Worm (Caenorhabditis elegans) whole organism, young adult: Measurements from ENCODE around the gene T28D6.6.

ENCODE experiments used
- D2030.7 ChIP-seq: fragments of 200-800 bp; sonication (Bioruptor generic); IDR thresholded peaks from 2 replicates; pipeline ENCODE4 v1.3.6; 2022; ENCODE audit warnings: missing genetic modification reagents, missing genetic modification characterization, missing compliant biosample characterization
- F22D6.2 ChIP-seq: sonication (generic microtip); optimal IDR thresholded peaks from 2 replicates; lab custom pipeline; 2016; ENCODE audit warnings: mild to moderate bottlenecking, missing genetic modification characterization, missing compliant biosample characterization
- F49E8.2 ChIP-seq: sonication (generic microtip); optimal IDR thresholded peaks from 3 replicates; lab custom pipeline; 2017; ENCODE audit warnings: missing genetic modification characterization, mild to moderate bottlenecking, missing compliant biosample characterization, antibody characterized with exemption, moderate library complexity; ENCODE audit not compliant: insufficient read depth
- F55B11.4 ChIP-seq: sonication (generic microtip); optimal IDR thresholded peaks from 2 replicates; lab custom pipeline; 2016; ENCODE audit warnings: missing compliant biosample characterization, missing genetic modification characterization, borderline replicate concordance; ENCODE audit not compliant: insufficient read depth
- F57A8.1 ChIP-seq: fragments of 200-800 bp; sonication (Bioruptor generic); optimal IDR thresholded peaks from 2 replicates; lab custom pipeline; 2018; ENCODE audit warnings: mild to moderate bottlenecking, missing genetic modification characterization, moderate library complexity, missing compliant biosample characterization
- K11D2.4 ChIP-seq: fragments of 200-800 bp; sonication (Bioruptor generic); IDR thresholded peaks from 2 replicates; pipeline ENCODE4 v1.3.6; 2022; ENCODE audit warnings: missing genetic modification reagents, missing genetic modification characterization, missing compliant biosample characterization
- Y67H2A.10 ChIP-seq: fragments of 200-800 bp; sonication (Bioruptor generic); conservative IDR thresholded peaks from 2 replicates; pipeline ENCODE4 v1.3.6; 2022; ENCODE audit warnings: missing genetic modification reagents, missing genetic modification characterization, missing compliant biosample characterization
- Y79H2A.3 ChIP-seq: fragments of 200-800 bp; sonication (Bioruptor generic); conservative IDR thresholded peaks from 2 replicates; pipeline ENCODE4 v1.3.6; 2022; ENCODE audit warnings: missing genetic modification reagents, missing genetic modification characterization, missing compliant biosample characterization
- akir-1 ChIP-seq: fragments of 200-800 bp; sonication (Bioruptor generic); optimal IDR thresholded peaks from 2 replicates; lab custom pipeline; 2018; ENCODE audit warnings: mild to moderate bottlenecking, missing genetic modification characterization, moderate library complexity, missing compliant biosample characterization
- ama-1 ChIP-seq, 3 experiments: fragments of 150-350 bp in 1 of 3; sonication (generic microtip) in 2 of 3; optimal IDR thresholded peaks; 2 replicates each; lab custom pipeline; 2014 to 2018; ENCODE audit warnings: missing biosample characterization in 2 of 3, missing genetic modification characterization in 2 of 3, missing genetic modification reagents in 2 of 3
- aptf-2 ChIP-seq: fragments of 200-800 bp; sonication (Bioruptor generic); conservative IDR thresholded peaks from 2 replicates; pipeline ENCODE4 v1.3.6; 2022; ENCODE audit warnings: missing genetic modification reagents, missing genetic modification characterization, missing compliant biosample characterization
- atf-7 ChIP-seq: sonication (generic microtip); optimal IDR thresholded peaks from 2 replicates; lab custom pipeline; 2017; ENCODE audit warnings: mild to moderate bottlenecking, missing genetic modification characterization, missing compliant biosample characterization
- athp-1 ChIP-seq: sonication (generic microtip); optimal IDR thresholded peaks from 2 replicates; lab custom pipeline; 2017; ENCODE audit warnings: mild to moderate bottlenecking, missing genetic modification characterization, missing compliant biosample characterization
- ccch-3 ChIP-seq: fragments of 200-800 bp; sonication (Bioruptor generic); optimal IDR thresholded peaks from 2 replicates; lab custom pipeline; 2018; ENCODE audit warnings: mild to moderate bottlenecking, missing genetic modification characterization, missing compliant biosample characterization
- cebp-1 ChIP-seq, 2 experiments: fragments of 200-800 bp in 1 of 2; sonication (Bioruptor generic) in 1 of 2; sonication (generic microtip) in 1 of 2; IDR thresholded peaks in 1 of 2; optimal IDR thresholded peaks in 1 of 2; 2 replicates each; pipeline versions ENCODE4 v1.3.6 to Lab custom; 2017 to 2022; ENCODE audit warnings: missing compliant biosample characterization in 2 of 2, missing genetic modification characterization in 2 of 2, mild to moderate bottlenecking in 1 of 2, missing genetic modification reagents in 1 of 2, moderate library complexity in 1 of 2
- ceh-100 ChIP-seq: fragments of 200-800 bp; sonication (Bioruptor generic); IDR thresholded peaks from 2 replicates; pipeline ENCODE4 v1.3.6; 2022; ENCODE audit warnings: missing genetic modification reagents, missing genetic modification characterization, missing compliant biosample characterization
- ceh-91 ChIP-seq: fragments of 200-800 bp; sonication (Bioruptor generic); IDR thresholded peaks from 2 replicates; pipeline ENCODE4 v1.3.6; 2022; ENCODE audit warnings: missing genetic modification reagents, missing genetic modification characterization, missing compliant biosample characterization
- efl-1 ChIP-seq: fragments of 150-350 bp; optimal IDR thresholded peaks from 2 replicates; lab custom pipeline; 2014; ENCODE audit warnings: missing biosample characterization, missing genetic modification reagents, missing genetic modification characterization
- hlh-26 ChIP-seq: fragments of 200-800 bp; sonication (Bioruptor generic); conservative IDR thresholded peaks from 2 replicates; pipeline ENCODE4 v1.3.6; 2022; ENCODE audit warnings: missing genetic modification reagents, missing genetic modification characterization, missing compliant biosample characterization
- hrde-1 ChIP-seq: sonication (generic microtip); optimal IDR thresholded peaks from 2 replicates; lab custom pipeline; 2016; ENCODE audit warnings: missing genetic modification characterization, mild to moderate bottlenecking, missing compliant biosample characterization, moderate library complexity, missing genotype, missing genetic modification reagents, borderline replicate concordance
- hsf-1 ChIP-seq: fragments of 200-800 bp; sonication (Bioruptor generic); IDR thresholded peaks from 2 replicates; pipeline ENCODE4 v1.3.6; 2022; ENCODE audit warnings: missing genetic modification reagents, missing genetic modification characterization, missing compliant biosample characterization
- let-526 ChIP-seq: fragments of 200-800 bp; sonication (Bioruptor generic); IDR thresholded peaks from 2 replicates; pipeline ENCODE4 v1.3.6; 2022; ENCODE audit warnings: missing genetic modification reagents, missing genetic modification characterization, missing compliant biosample characterization
- mes-4 ChIP-seq: sonication (generic microtip); optimal IDR thresholded peaks from 2 replicates; lab custom pipeline; 2016; ENCODE audit warnings: missing genotype, missing genetic modification characterization, missing compliant biosample characterization
- nfyb-1 ChIP-seq: fragments of 200-800 bp; sonication (Bioruptor generic); IDR thresholded peaks from 2 replicates; pipeline ENCODE4 v1.3.6; 2022; ENCODE audit warnings: missing genetic modification reagents, missing genetic modification characterization, missing compliant biosample characterization
- nhr-27 ChIP-seq: fragments of 200-800 bp; sonication (Bioruptor generic); optimal IDR thresholded peaks from 2 replicates; lab custom pipeline; 2018; ENCODE audit warnings: mild to moderate bottlenecking, missing genetic modification characterization, moderate library complexity, missing compliant biosample characterization
- sea-2 ChIP-seq: fragments of 200-800 bp; sonication (Bioruptor generic); IDR thresholded peaks from 2 replicates; pipeline ENCODE4 v1.3.6; 2022; ENCODE audit warnings: missing genetic modification characterization, missing compliant biosample characterization
- somi-1 ChIP-seq: fragments of 200-800 bp; sonication (Bioruptor generic); optimal IDR thresholded peaks from 2 replicates; lab custom pipeline; 2018; ENCODE audit warnings: mild to moderate bottlenecking, missing genetic modification characterization, missing compliant biosample characterization
- sptf-2 ChIP-seq: fragments of 200-800 bp; sonication (Bioruptor generic); optimal IDR thresholded peaks from 2 replicates; lab custom pipeline; 2018; ENCODE audit warnings: mild to moderate bottlenecking, missing genetic modification characterization, missing compliant biosample characterization
- zfh-2 ChIP-seq: fragments of 200-800 bp; sonication (Bioruptor generic); conservative IDR thresholded peaks from 2 replicates; pipeline ENCODE4 v1.3.6; 2022; ENCODE audit warnings: missing genetic modification reagents, missing genetic modification characterization, missing compliant biosample characterization
- zim-3 ChIP-seq: sonication (generic microtip); optimal IDR thresholded peaks from 2 replicates; lab custom pipeline; 2017; ENCODE audit warnings: mild to moderate bottlenecking, missing genetic modification characterization, moderate library complexity, missing compliant biosample characterization
- ztf-18 ChIP-seq: sonication (generic microtip); optimal IDR thresholded peaks from 2 replicates; lab custom pipeline; 2016; ENCODE audit warnings: missing genotype, mild to moderate bottlenecking, missing genetic modification characterization, missing compliant biosample characterization
- ztf-22 ChIP-seq: fragments of 200-800 bp; sonication (Bioruptor generic); optimal IDR thresholded peaks from 2 replicates; lab custom pipeline; 2018; ENCODE audit warnings: mild to moderate bottlenecking, missing genetic modification characterization, moderate library complexity, missing compliant biosample characterization
- ztf-25 ChIP-seq: fragments of 200-800 bp; sonication (Bioruptor generic); IDR thresholded peaks from 2 replicates; pipeline ENCODE4 v1.3.6; 2022; ENCODE audit warnings: missing genetic modification reagents, missing genetic modification characterization, missing compliant biosample characterization
- ztf-28 ChIP-seq: fragments of 200-800 bp; sonication (Bioruptor generic); IDR thresholded peaks from 2 replicates; pipeline ENCODE4 v1.3.6; 2022; ENCODE audit warnings: missing genetic modification reagents, missing genetic modification characterization, missing compliant biosample characterization
- ztf-6 ChIP-seq: fragments of 200-800 bp; sonication (Bioruptor generic); IDR thresholded peaks from 2 replicates; pipeline ENCODE4 v1.3.6; 2022; ENCODE audit warnings: missing genetic modification reagents, missing genetic modification characterization, missing compliant biosample characterization

The T28D6.6 gene

ce11 chrIII:11361394-11361793 is 18.5 kb upstream of the T28D6.6 start:
- TF ChIP-seq somi-1 (no peak), zfh-2 (GFP tag; lab: Robert Waterston, UW) (peak; percentile 31; the same call in 1 of the 2 replicates)
- TF ChIP-seq, all 124 proteins: peak for 1

DNA sequence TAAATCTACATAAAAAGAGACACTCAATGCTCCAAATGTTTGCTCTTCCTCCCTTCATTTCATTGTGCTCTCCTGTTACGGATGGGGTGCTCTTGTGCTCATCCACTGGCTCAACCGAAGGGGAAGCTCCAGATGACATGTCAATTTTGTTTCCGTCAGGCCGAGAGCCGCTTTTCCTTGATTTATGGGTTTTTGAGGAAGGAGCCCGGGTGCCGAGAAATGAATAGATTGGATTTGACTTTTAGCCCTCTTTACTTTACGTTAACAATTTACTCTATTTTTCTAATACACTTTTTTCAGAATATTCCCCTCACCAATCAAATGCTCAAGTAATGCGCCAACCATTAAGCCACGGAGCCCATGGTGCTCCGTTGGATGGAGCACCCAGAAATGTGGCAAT is 17.2 kb upstream of the T28D6.6 start, which contains the start of gene T28D6.4:
TSS of gene T28D6.4 (plus strand) at position 301 of the 400 bp plus-strand sequence.
- TF ChIP-seq mes-4 (tag; lab: Kevin White, UChicago) (no peak), sptf-2 (GFP tag; lab: Kevin White, UChicago) (no peak), ztf-25 (GFP tag; lab: Robert Waterston, UW) (no peak), somi-1 (no peak), efl-1 (GFP tag; lab: Kevin White, UChicago) (no peak), nfyb-1 (no peak), athp-1 (no peak), ccch-3 (GFP tag; lab: Kevin White, UChicago) (no peak), F55B11.4 (tag; lab: Kevin White, UChicago) (no peak), D2030.7 (GFP tag; lab: Robert Waterston, UW) (no peak), hsf-1 (GFP tag; lab: Robert Waterston, UW) (no peak), Y67H2A.10 (GFP tag; lab: Robert Waterston, UW) (no peak), F57A8.1 (GFP tag; lab: Kevin White, UChicago) (no peak), akir-1 (GFP tag; lab: Kevin White, UChicago) (no peak)

ce11 chrIII:11359422-11359821 is 16.5 kb upstream of the T28D6.6 start:
- TF ChIP-seq ztf-28 (GFP tag; lab: Robert Waterston, UW) (no peak), F22D6.2 (tag; lab: Kevin White, UChicago) (no peak), F49E8.2 (tag; lab: Kevin White, UChicago) (no peak), Y67H2A.10 (GFP tag; lab: Robert Waterston, UW) (no peak), atf-7 (tag; lab: Kevin White, UChicago) (no peak), hrde-1 (no peak), nhr-27 (no peak), ztf-22 (GFP tag; lab: Kevin White, UChicago) (no peak)

ce11 chrIII:11358273-11358672 is 15.4 kb upstream of the T28D6.6 start:
- TF ChIP-seq let-526 (no peak), Y79H2A.3 (GFP tag; lab: Robert Waterston, UW) (no peak), hlh-26 (GFP tag; lab: Robert Waterston, UW) (no peak), ceh-91 (GFP tag; lab: Robert Waterston, UW) (no peak), ztf-6 (no peak), aptf-2 (GFP tag; lab: Robert Waterston, UW) (no peak), zim-3 (tag; lab: Kevin White, UChicago) (no peak), efl-1 (GFP tag; lab: Kevin White, UChicago) (no peak), F22D6.2 (tag; lab: Kevin White, UChicago) (no peak), K11D2.4 (GFP tag; lab: Robert Waterston, UW) (no peak), ztf-18 (tag; lab: Kevin White, UChicago) (no peak), hsf-1 (GFP tag; lab: Robert Waterston, UW) (no peak), cebp-1 (GFP tag; IDR thresholded peaks at IDR 0.05; lab: Robert Waterston, UW) (no peak), cebp-1 (tag; optimal IDR thresholded peaks at IDR 0.05; lab: Kevin White, UChicago) (no peak), sea-2 (GFP tag; lab: Robert Waterston, UW) (no peak), F57A8.1 (GFP tag; lab: Kevin White, UChicago) (no peak), ama-1 (optimal IDR thresholded peaks at IDR 0.05; lab: Kevin White, UChicago) (no peak), ama-1 (GFP tag; optimal IDR thresholded peaks at IDR 0.05; lab: Kevin White, UChicago) (no peak), ceh-100 (GFP tag; lab: Robert Waterston, UW) (no peak)
